Fruit fly (Drosophila melanogaster) whole organism, prepupa: Measurements from ENCODE around the gene CG33927.

Source experiments
- CG11294 ChIP-seq: fragments of 200-800 bp; sonication (Bioruptor generic); IDR thresholded peaks from 2 replicates; pipeline ENCODE4 v1.3.6; 2022; ENCODE audit warnings: missing biosample characterization, missing genetic modification characterization
- CG15336 ChIP-seq: fragments of 200-800 bp; sonication (Bioruptor generic); IDR thresholded peaks from 2 replicates; pipeline ENCODE4 v1.3.6; 2022; ENCODE audit warnings: missing biosample characterization, missing genetic modification characterization
- CG3919 ChIP-seq: fragments of 200-800 bp; sonication (Bioruptor generic); optimal IDR thresholded peaks from 3 replicates; lab custom pipeline; 2016; ENCODE audit warnings: missing biosample characterization, missing genetic modification characterization
- CG6792 ChIP-seq: fragments of 200-800 bp; sonication (Bioruptor generic); optimal IDR thresholded peaks from 3 replicates; lab custom pipeline; 2016; ENCODE audit warnings: missing biosample characterization, missing genetic modification characterization
- Ets21C ChIP-seq: fragments of 200-800 bp; sonication (Bioruptor generic); optimal IDR thresholded peaks from 3 replicates; lab custom pipeline; 2016; ENCODE audit warnings: missing biosample characterization, missing genetic modification characterization
- Hr39 ChIP-seq: fragments of 200-800 bp; sonication (Bioruptor generic); optimal IDR thresholded peaks from 2 replicates; lab custom pipeline; 2016; ENCODE audit warnings: missing biosample characterization, missing genetic modification characterization
- Lpt ChIP-seq: fragments of 200-800 bp; sonication (Bioruptor generic); optimal IDR thresholded peaks from 3 replicates; lab custom pipeline; 2016; ENCODE audit warnings: missing biosample characterization, missing genetic modification characterization
- Sox14 ChIP-seq: fragments of 200-800 bp; sonication (Bioruptor generic); optimal IDR thresholded peaks from 3 replicates; lab custom pipeline; 2016; ENCODE audit warnings: missing biosample characterization, missing genetic modification characterization
- dsx ChIP-seq: fragments of 200-800 bp; optimal IDR thresholded peaks from 3 replicates; lab custom pipeline; 2019; ENCODE audit warnings: missing biosample characterization, mild to moderate bottlenecking, missing genetic modification characterization, moderate library complexity; ENCODE audit not compliant: poor library complexity, severe bottlenecking
- pdm3 ChIP-seq: fragments of 200-800 bp; sonication (Bioruptor generic); optimal IDR thresholded peaks from 3 replicates; lab custom pipeline; 2016; ENCODE audit warnings: missing biosample characterization, missing genetic modification characterization
- spab ChIP-seq: fragments of 200-800 bp; sonication (Bioruptor generic); optimal IDR thresholded peaks from 2 replicates; lab custom pipeline; 2017; ENCODE audit warnings: missing biosample characterization, mild to moderate bottlenecking, missing genetic modification characterization, missing genetic modification reagents

dm6 chr3R:4731006-4731405 lies 40.6 kb upstream of the CG33927 start:
- TF ChIP-seq spab (GFP tag; lab: Kevin White, UChicago), result no peak
- 0 out of 2 replicates have a peak, but pooled peaks have one; percentile 27 for TF ChIP-seq CG15336 (GFP tag; lab: Robert Waterston, UW)
- TF ChIP-seq CG6792, result no peak
- no peak for TF ChIP-seq pdm3 (GFP tag; lab: Kevin White, UChicago)
- no peak for TF ChIP-seq Ets21C
- no peak for TF ChIP-seq CG11294
- no peak for TF ChIP-seq Hr39
- no peak for TF ChIP-seq dsx (GFP tag; lab: Kevin White, UChicago)
- no peak for TF ChIP-seq CG3919
- TF ChIP-seq Sox14 (GFP tag; lab: Kevin White, UChicago), result no peak
- peak; percentile 25 for TF ChIP-seq Lpt
